Worm (Caenorhabditis elegans) whole organism, L1 larva: ENCODE results near the gene acc-1.
A peak's percentile ranks its signal among the peaks of the same experiment; 100 is the strongest.

Experiments
- C04F5.9 ChIP-seq: sonication (generic microtip); optimal IDR thresholded peaks from 2 replicates; lab custom pipeline; 2016; ENCODE audit warnings: missing genetic modification characterization, missing compliant biosample characterization
- C16A3.4 ChIP-seq: fragments of 150-350 bp; optimal IDR thresholded peaks from 2 replicates; lab custom pipeline; 2014; ENCODE audit warnings: missing biosample characterization, missing genetic modification characterization
- F16B12.6 ChIP-seq: fragments of 150-350 bp; optimal IDR thresholded peaks from 2 replicates; lab custom pipeline; 2014; ENCODE audit warnings: missing biosample characterization, missing genetic modification characterization
- Y116A8C.19 ChIP-seq: sonication (generic microtip); optimal IDR thresholded peaks from 2 replicates; lab custom pipeline; 2016; ENCODE audit warnings: missing compliant biosample characterization, missing genetic modification characterization, borderline replicate concordance
- aha-1 ChIP-seq: fragments of 150-350 bp; optimal IDR thresholded peaks from 2 replicates; lab custom pipeline; 2014; ENCODE audit warnings: missing biosample characterization, missing genetic modification characterization
- alr-1 ChIP-seq: fragments of 200-800 bp; sonication (Bioruptor generic); optimal IDR thresholded peaks from 2 replicates; lab custom pipeline; 2018; ENCODE audit warnings: borderline replicate concordance, mild to moderate bottlenecking, missing genetic modification characterization, missing compliant biosample characterization
- aly-2 ChIP-seq: fragments of 150-350 bp; optimal IDR thresholded peaks from 2 replicates; lab custom pipeline; 2014; ENCODE audit warnings: missing biosample characterization, missing genetic modification characterization
- blmp-1 ChIP-seq: fragments of 150-350 bp; optimal IDR thresholded peaks from 2 replicates; lab custom pipeline; 2014; ENCODE audit warnings: missing biosample characterization, missing genetic modification characterization
- ceh-63 ChIP-seq: fragments of 200-800 bp; sonication (Bioruptor generic); optimal IDR thresholded peaks from 2 replicates; lab custom pipeline; 2018; ENCODE audit warnings: mild to moderate bottlenecking, missing genetic modification characterization, missing compliant biosample characterization
- ceh-82 ChIP-seq, 3 experiments: fragments of 150-350 bp in 1 of 3; sonication (generic microtip) in 2 of 3; optimal IDR thresholded peaks; 2 replicates each; lab custom pipeline; 2014 to 2017; ENCODE audit warnings: missing biosample characterization in 3 of 3, missing genetic modification characterization in 3 of 3
- ceh-88 ChIP-seq: fragments of 200-800 bp; sonication (Bioruptor generic); IDR thresholded peaks from 2 replicates; pipeline ENCODE4 v1.3.6; 2022; ENCODE audit warnings: missing genetic modification characterization, missing compliant biosample characterization
- dpl-1 ChIP-seq, 3 experiments: fragments of 150-350 bp in 2 of 3; sonication (generic microtip) in 1 of 3; optimal IDR thresholded peaks; 2 replicates each; lab custom pipeline; 2014 to 2017; ENCODE audit warnings: missing biosample characterization in 3 of 3, missing genetic modification characterization in 3 of 3, missing genetic modification reagents in 3 of 3
- efl-1 ChIP-seq, 4 experiments: fragments of 150-350 bp; optimal IDR thresholded peaks in 3 of 4; peaks in 1 of 4; 1 replicate in 1 of 4; 2 replicates in 3 of 4; lab custom pipeline; 2014; ENCODE audit warnings: missing biosample characterization in 2 of 4, missing genetic modification characterization in 2 of 4, missing genetic modification reagents in 2 of 4
- efl-3 ChIP-seq: fragments of 200-800 bp; sonication (Bioruptor generic); optimal IDR thresholded peaks from 2 replicates; lab custom pipeline; 2018; ENCODE audit warnings: mild to moderate bottlenecking, missing genetic modification characterization, missing compliant biosample characterization
- egl-13 ChIP-seq: sonication (generic microtip); optimal IDR thresholded peaks from 2 replicates; lab custom pipeline; 2016; ENCODE audit warnings: missing genotype, missing genetic modification reagents, missing genetic modification characterization, missing compliant biosample characterization
- egl-27 ChIP-seq, 2 experiments: fragments of 150-350 bp in 1 of 2; sonication (generic microtip); optimal IDR thresholded peaks; 3 replicates each; lab custom pipeline; 2017 to 2018; ENCODE audit warnings: missing biosample characterization in 2 of 2, missing genetic modification characterization in 2 of 2, missing genetic modification reagents in 2 of 2
- ets-5 ChIP-seq: fragments of 200-800 bp; sonication (Bioruptor generic); IDR thresholded peaks from 2 replicates; pipeline ENCODE4 v1.3.6; 2022; ENCODE audit warnings: missing genetic modification characterization, missing compliant biosample characterization
- fkh-10 ChIP-seq: sonication (generic microtip); optimal IDR thresholded peaks from 2 replicates; lab custom pipeline; 2017; ENCODE audit warnings: missing biosample characterization, missing genetic modification reagents, missing genetic modification characterization
- fkh-4 ChIP-seq: sonication (generic microtip); optimal IDR thresholded peaks from 2 replicates; lab custom pipeline; 2016; ENCODE audit warnings: missing compliant biosample characterization, missing genetic modification characterization, borderline replicate concordance
- grh-1 ChIP-seq: fragments of 200-800 bp; sonication (Bioruptor generic); IDR thresholded peaks from 2 replicates; pipeline ENCODE4 v1.3.6; 2022; ENCODE audit warnings: missing genetic modification reagents, missing genetic modification characterization, missing compliant biosample characterization
- hlh-17 ChIP-seq: fragments of 200-800 bp; sonication (Bioruptor generic); optimal IDR thresholded peaks from 2 replicates; lab custom pipeline; 2018; ENCODE audit warnings: missing genetic modification characterization, mild to moderate bottlenecking, missing compliant biosample characterization, moderate library complexity, borderline replicate concordance
- hpl-2 ChIP-seq: fragments of 150-350 bp; optimal IDR thresholded peaks from 2 replicates; lab custom pipeline; 2014; ENCODE audit warnings: missing biosample characterization, missing genetic modification reagents, missing genetic modification characterization
- irx-1 ChIP-seq: sonication (generic microtip); optimal IDR thresholded peaks from 2 replicates; lab custom pipeline; 2016; ENCODE audit warnings: missing genetic modification characterization, missing compliant biosample characterization
- isw-1 ChIP-seq: fragments of 200-800 bp; sonication (Bioruptor generic); IDR thresholded peaks from 2 replicates; pipeline ENCODE4 v1.3.6; 2022; ENCODE audit warnings: missing genetic modification characterization, missing compliant biosample characterization
- jun-1 ChIP-seq: fragments of 150-350 bp; optimal IDR thresholded peaks from 2 replicates; lab custom pipeline; 2014; ENCODE audit warnings: missing biosample characterization, missing genetic modification reagents, missing genetic modification characterization
- lin-13 ChIP-seq: fragments of 150-350 bp; optimal IDR thresholded peaks from 2 replicates; lab custom pipeline; 2014; ENCODE audit warnings: missing biosample characterization, missing genetic modification reagents, missing genetic modification characterization
- lin-39 ChIP-seq: fragments of 150-350 bp; optimal IDR thresholded peaks from 2 replicates; lab custom pipeline; 2014; ENCODE audit warnings: missing biosample characterization, missing genetic modification reagents, missing genetic modification characterization
- lir-3 ChIP-seq: sonication (generic microtip); optimal IDR thresholded peaks from 2 replicates; lab custom pipeline; 2016; ENCODE audit warnings: mild to moderate bottlenecking, missing genetic modification characterization, moderate library complexity, missing compliant biosample characterization; ENCODE audit not compliant: poor library complexity
- mab-9 ChIP-seq: fragments of 200-800 bp; sonication (Bioruptor generic); IDR thresholded peaks from 2 replicates; pipeline ENCODE4 v1.3.6; 2022; ENCODE audit warnings: missing genetic modification reagents, missing genetic modification characterization, missing compliant biosample characterization
- mep-1 ChIP-seq: fragments of 150-350 bp; optimal IDR thresholded peaks from 2 replicates; lab custom pipeline; 2014; ENCODE audit warnings: missing biosample characterization, missing genetic modification characterization
- nhr-11 ChIP-seq: fragments of 150-350 bp; optimal IDR thresholded peaks from 2 replicates; lab custom pipeline; 2014; ENCODE audit warnings: missing biosample characterization, missing genetic modification characterization
- nhr-12 ChIP-seq: sonication (generic microtip); optimal IDR thresholded peaks from 2 replicates; lab custom pipeline; 2017; ENCODE audit warnings: missing biosample characterization, missing genetic modification characterization
- nhr-20 ChIP-seq: sonication (generic microtip); optimal IDR thresholded peaks from 2 replicates; lab custom pipeline; 2016; ENCODE audit warnings: mild to moderate bottlenecking, missing genetic modification characterization, missing compliant biosample characterization
- nhr-237 ChIP-seq: fragments of 150-350 bp; optimal IDR thresholded peaks from 2 replicates; lab custom pipeline; 2014; ENCODE audit warnings: missing biosample characterization, missing genetic modification characterization
- nhr-71 ChIP-seq: sonication (generic microtip); optimal IDR thresholded peaks from 2 replicates; lab custom pipeline; 2016; ENCODE audit warnings: mild to moderate bottlenecking, missing genetic modification characterization, moderate library complexity, missing compliant biosample characterization
- nhr-76 ChIP-seq: sonication (generic microtip); optimal IDR thresholded peaks from 2 replicates; lab custom pipeline; 2017; ENCODE audit warnings: missing biosample characterization, missing genetic modification characterization
- nhr-77 ChIP-seq: fragments of 150-350 bp; optimal IDR thresholded peaks from 2 replicates; lab custom pipeline; 2014; ENCODE audit warnings: missing biosample characterization, missing genetic modification characterization
- pag-3 ChIP-seq: sonication (generic microtip); optimal IDR thresholded peaks from 2 replicates; lab custom pipeline; 2017; ENCODE audit warnings: missing genetic modification characterization, mild to moderate bottlenecking, missing compliant biosample characterization, antibody characterized with exemption, borderline replicate concordance; ENCODE audit not compliant: insufficient read depth
- pax-3 ChIP-seq: fragments of 200-800 bp; sonication (Bioruptor generic); optimal IDR thresholded peaks from 2 replicates; lab custom pipeline; 2018; ENCODE audit warnings: mild to moderate bottlenecking, missing genetic modification characterization, moderate library complexity, missing compliant biosample characterization
- pqm-1 ChIP-seq: sonication (generic microtip); optimal IDR thresholded peaks from 3 replicates; lab custom pipeline; 2017; ENCODE audit warnings: missing biosample characterization, missing genetic modification characterization
- rnt-1 ChIP-seq: sonication (generic microtip); optimal IDR thresholded peaks from 2 replicates; lab custom pipeline; 2016; ENCODE audit warnings: mild to moderate bottlenecking, missing genetic modification characterization, moderate library complexity, missing compliant biosample characterization
- snpc-4 ChIP-seq: fragments of 150-350 bp; optimal IDR thresholded peaks from 2 replicates; lab custom pipeline; 2014; ENCODE audit warnings: missing biosample characterization, missing genetic modification characterization
- snu-23 ChIP-seq: sonication (generic microtip); optimal IDR thresholded peaks from 2 replicates; lab custom pipeline; 2016; ENCODE audit warnings: missing genetic modification characterization, missing compliant biosample characterization
- sptf-1 ChIP-seq: fragments of 150-350 bp; optimal IDR thresholded peaks from 2 replicates; lab custom pipeline; 2014; ENCODE audit warnings: missing biosample characterization, missing genetic modification characterization
- swsn-7 ChIP-seq: sonication (generic microtip); optimal IDR thresholded peaks from 2 replicates; lab custom pipeline; 2016; ENCODE audit warnings: missing genetic modification characterization, missing compliant biosample characterization
- tbx-2 ChIP-seq: sonication (generic microtip); optimal IDR thresholded peaks from 2 replicates; lab custom pipeline; 2016; ENCODE audit warnings: missing genetic modification characterization, missing compliant biosample characterization
- tlp-1 ChIP-seq: fragments of 150-350 bp; optimal IDR thresholded peaks from 2 replicates; lab custom pipeline; 2014; ENCODE audit warnings: missing biosample characterization, missing genetic modification characterization
- unc-130 ChIP-seq: fragments of 150-350 bp; optimal IDR thresholded peaks from 2 replicates; lab custom pipeline; 2017; ENCODE audit warnings: missing biosample characterization, missing genetic modification characterization, inconsistent platforms
- unc-86 ChIP-seq: sonication (generic microtip); optimal IDR thresholded peaks from 2 replicates; lab custom pipeline; 2016; ENCODE audit warnings: missing genetic modification characterization, missing compliant biosample characterization
- unc-98 ChIP-seq: fragments of 200-800 bp; sonication (Bioruptor generic); IDR thresholded peaks from 2 replicates; pipeline ENCODE4 v1.3.6; 2022; ENCODE audit warnings: missing genetic modification characterization, missing compliant biosample characterization
- xbp-1 ChIP-seq: sonication (generic microtip); optimal IDR thresholded peaks from 2 replicates; lab custom pipeline; 2016; ENCODE audit warnings: missing genetic modification characterization, missing compliant biosample characterization
- zag-1 ChIP-seq: fragments of 150-350 bp; optimal IDR thresholded peaks from 2 replicates; lab custom pipeline; 2014; ENCODE audit warnings: missing biosample characterization, missing genetic modification characterization
- ztf-4 ChIP-seq: fragments of 150-350 bp; optimal IDR thresholded peaks from 2 replicates; lab custom pipeline; 2014; ENCODE audit warnings: missing biosample characterization, missing genetic modification characterization

Gene acc-1

DNA sequence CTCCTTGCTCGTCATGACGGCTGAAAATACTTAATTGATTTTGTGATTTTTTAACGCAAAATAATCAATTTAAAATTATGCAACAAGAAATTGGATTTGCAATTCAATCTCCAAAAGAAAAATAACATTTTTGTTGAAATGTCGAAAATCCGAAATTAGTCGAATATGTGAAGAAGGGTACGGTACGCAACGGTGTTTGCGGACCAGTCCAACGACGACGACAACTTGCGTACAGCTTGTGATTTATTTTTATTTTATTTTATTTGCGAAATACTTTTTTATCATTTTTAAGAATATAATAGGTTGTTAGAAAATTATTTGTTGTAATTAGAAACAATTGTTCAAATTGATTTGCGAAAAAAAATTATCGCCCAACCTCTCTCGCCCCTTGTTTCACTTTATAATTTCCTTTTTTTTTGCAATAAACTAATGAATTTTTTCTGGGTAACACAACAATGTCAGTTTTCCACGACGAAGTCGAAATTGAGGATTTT, 48.9 kb downstream of the acc-1 start, which contains the start of the genes dcaf-1 and dph-3 (continued):
- TF ChIP-seq efl-1 (optimal IDR thresholded peaks at IDR 0.05; lab: Kevin White, UChicago), result peak; percentile 42 to 55
- TF ChIP-seq efl-1 (GFP tag; optimal IDR thresholded peaks at IDR 0.05 in 1 of 2; lab: Kevin White, UChicago), result peak; percentile 55 to 89
- peak; percentile 43 for TF ChIP-seq C16A3.4 (tag; lab: Kevin White, UChicago)
- TF ChIP-seq swsn-7 (tag; lab: Kevin White, UChicago), result peak; percentile 35
- TF ChIP-seq pqm-1, result no peak
- no peak for TF ChIP-seq unc-130 (tag; lab: Kevin White, UChicago)
- peak; percentile 90 for TF ChIP-seq F16B12.6 (tag; lab: Kevin White, UChicago)
- TF ChIP-seq isw-1 (GFP tag; lab: Robert Waterston, UW), result peak; percentile 17; the same call in 1 of the 2 replicates
- TF ChIP-seq mep-1 (tag; lab: Kevin White, UChicago), result peak; percentile 73
- TF ChIP-seq xbp-1, result peak; percentile 16
- peak; percentile 57 for TF ChIP-seq snu-23 (GFP tag; lab: Kevin White, UChicago)
- TF ChIP-seq nhr-77 (tag; lab: Kevin White, UChicago), result no peak
- TF ChIP-seq nhr-11 (tag; lab: Kevin White, UChicago), result no peak
- TF ChIP-seq irx-1, result no peak
- TF ChIP-seq ceh-88, result no peak
- TF ChIP-seq aha-1 (tag; lab: Kevin White, UChicago), result no peak
- no peak for TF ChIP-seq grh-1 (GFP tag; lab: Robert Waterston, UW)
- no peak for TF ChIP-seq egl-13 (tag; lab: Kevin White, UChicago)
- TF ChIP-seq efl-3 (GFP tag; lab: Kevin White, UChicago), result no peak
- no peak for TF ChIP-seq hpl-2 (GFP tag; lab: Kevin White, UChicago)
- TF ChIP-seq lir-3 (tag; lab: Kevin White, UChicago), result no peak
- peak; percentile 34 to 68 (median 51) for TF ChIP-seq dpl-1 (GFP tag; optimal IDR thresholded peaks at IDR 0.05; lab: Kevin White, UChicago)
- no peak for TF ChIP-seq tlp-1
- TF ChIP-seq hlh-17 (GFP tag; lab: Kevin White, UChicago), result no peak
- TF ChIP-seq lin-39 (tag; lab: Kevin White, UChicago), result no peak
- no peak for TF ChIP-seq pax-3 (tag; lab: Kevin White, UChicago)
- TF ChIP-seq lin-13 (GFP tag; lab: Kevin White, UChicago), result no peak
- no peak for TF ChIP-seq zag-1 (tag; lab: Kevin White, UChicago)
- TF ChIP-seq snpc-4 (tag; lab: Kevin White, UChicago), result no peak
- TF ChIP-seq ets-5, result no peak
- TF ChIP-seq pag-3 (tag; lab: Kevin White, UChicago), result no peak
- TF ChIP-seq aly-2 (tag; lab: Kevin White, UChicago), result no peak
- no peak for TF ChIP-seq ceh-63 (GFP tag; lab: Kevin White, UChicago)
- no peak for TF ChIP-seq C04F5.9
- TF ChIP-seq mab-9 (GFP tag; lab: Robert Waterston, UW), result no peak
- no peak for TF ChIP-seq egl-27 (tag; optimal IDR thresholded peaks at IDR 0.05; lab: Kevin White, UChicago)
- no peak for TF ChIP-seq nhr-237 (tag; lab: Kevin White, UChicago)
- no peak for TF ChIP-seq nhr-12 (tag; lab: Kevin White, UChicago)
- peak; percentile 32 for TF ChIP-seq nhr-20 (tag; lab: Kevin White, UChicago)
- no peak for TF ChIP-seq unc-98 (GFP tag; lab: Robert Waterston, UW)
- no peak for TF ChIP-seq ztf-4
- no peak for TF ChIP-seq unc-86 (tag; lab: Kevin White, UChicago)
- peak; percentile 59 for TF ChIP-seq nhr-71 (tag; lab: Kevin White, UChicago)
- no peak for TF ChIP-seq nhr-76 (tag; lab: Kevin White, UChicago)
- peak; percentile 55 for TF ChIP-seq blmp-1 (tag; lab: Kevin White, UChicago)
- no peak for TF ChIP-seq rnt-1 (tag; lab: Kevin White, UChicago)
- no peak for TF ChIP-seq jun-1
- no peak for TF ChIP-seq tbx-2 (tag; lab: Kevin White, UChicago)
- TF ChIP-seq ceh-82 (tag; optimal IDR thresholded peaks at IDR 0.05; lab: Kevin White, UChicago), result peak in 2 of 3 experiments; percentile 23 to 35
- no peak for TF ChIP-seq Y116A8C.19 (tag; lab: Kevin White, UChicago)
- no peak for TF ChIP-seq fkh-10 (GFP tag; lab: Kevin White, UChicago)
- no peak for TF ChIP-seq fkh-4 (tag; lab: Kevin White, UChicago)
- TF ChIP-seq sptf-1 (tag; lab: Kevin White, UChicago), result no peak
- no peak for TF ChIP-seq alr-1 (tag; lab: Kevin White, UChicago)
